Fruit fly (Drosophila melanogaster): Measurements from ENCODE around the gene PolQ.

dm6 chr3R:12692497-12692896, 19.6 kb downstream of the PolQ start, which contains the start of gene CG31347:
- TF ChIP-seq CG10348 (GFP tag; IDR thresholded peaks at IDR 0.05) (no peak), CG4496 (GFP tag; IDR thresholded peaks at IDR 0.05) (no peak), Ets98B (GFP tag; IDR thresholded peaks at IDR 0.05) (no peak), CG32121 (GFP tag; IDR thresholded peaks at IDR 0.05) (no peak), CG9948 (tag; optimal IDR thresholded peaks at IDR 0.05) (no peak), D1 (tag; optimal IDR thresholded peaks at IDR 0.05) (no peak), CG34367 (tag; optimal IDR thresholded peaks at IDR 0.05) (no peak), CG12605 (GFP tag; IDR thresholded peaks at IDR 0.05) (no peak)

All from whole organism, pupa.